Fruit fly (Drosophila melanogaster): ENCODE measurements around the gene CG5282.

The CG5282 gene

dm6 chr3L:20405971-20406948 is 19.6 kb downstream of the CG5282 start (continued):
- no peak for TF ChIP-seq CG10462 (GFP tag; optimal IDR thresholded peaks at IDR 0.05)
- peak; percentile 83; the same call in 2 of the 3 replicates for TF ChIP-seq CG2199 (GFP tag; IDR thresholded peaks at IDR 0.05)
- TF ChIP-seq ems (GFP tag; optimal IDR thresholded peaks at IDR 0.05): no peak
- TF ChIP-seq dm (GFP tag; optimal IDR thresholded peaks at IDR 0.05): no peak
- TF ChIP-seq klu (GFP tag; IDR thresholded peaks at IDR 0.05): no peak
- TF ChIP-seq bbx (GFP tag; IDR thresholded peaks at IDR 0.05; ENCODE audit: partially characterized antibody): no peak
- TF ChIP-seq CG13123 (GFP tag; optimal IDR thresholded peaks at IDR 0.05): no peak
- TF ChIP-seq CG1024 (GFP tag; IDR thresholded peaks at IDR 0.05): no peak
- no peak for TF ChIP-seq Pdp1 (GFP tag; optimal IDR thresholded peaks at IDR 0.05)
- TF ChIP-seq CG10431 (GFP tag; optimal IDR thresholded peaks at IDR 0.05): no peak
- TF ChIP-seq Sox100B (GFP tag; optimal IDR thresholded peaks at IDR 0.05): peak; percentile 29
- TF ChIP-seq CG6254 (GFP tag; optimal IDR thresholded peaks at IDR 0.05): peak; percentile 33
- no peak for TF ChIP-seq CG2889 (GFP tag; IDR thresholded peaks at IDR 0.05)
- TF ChIP-seq CG18262 (tag; optimal IDR thresholded peaks at IDR 0.05): no peak
- TF ChIP-seq eyg (GFP tag; optimal IDR thresholded peaks at IDR 0.05): no peak
- no peak for TF ChIP-seq Six4 (GFP tag; optimal IDR thresholded peaks at IDR 0.05)
- TF ChIP-seq CG8944 (GFP tag; optimal IDR thresholded peaks at IDR 0.05): no peak
- TF ChIP-seq CG17568 (GFP tag; optimal IDR thresholded peaks at IDR 0.05): peak; percentile 73
- TF ChIP-seq D19A (tag; optimal IDR thresholded peaks at IDR 0.05): no peak
- TF ChIP-seq shn (GFP tag; optimal IDR thresholded peaks at IDR 0.05): no peak
- peak; percentile 30 for TF ChIP-seq gem (tag; optimal IDR thresholded peaks at IDR 0.05)
- TF ChIP-seq Hr3 (GFP tag; optimal IDR thresholded peaks at IDR 0.05): no peak
- no peak for TF ChIP-seq CG11085 (GFP tag; IDR thresholded peaks at IDR 0.05)
- no peak for TF ChIP-seq cas (GFP tag; IDR thresholded peaks at IDR 0.05)
- no peak for TF ChIP-seq repo (GFP tag; optimal IDR thresholded peaks at IDR 0.05)
- peak; percentile 2 for TF ChIP-seq CG2712 (tag; optimal IDR thresholded peaks at IDR 0.05)
- TF ChIP-seq Antp (GFP tag; optimal IDR thresholded peaks at IDR 0.05): no peak
- TF ChIP-seq crol (GFP tag; IDR thresholded peaks at IDR 0.05): no peak
- TF ChIP-seq en (GFP tag; optimal IDR thresholded peaks at IDR 0.05): no peak
- no peak for TF ChIP-seq gfzf (GFP tag; optimal IDR thresholded peaks at IDR 0.05)
- TF ChIP-seq kay (GFP tag; optimal IDR thresholded peaks at IDR 0.05): no peak
- no peak for TF ChIP-seq Gug (GFP tag; IDR thresholded peaks at IDR 0.05)
- TF ChIP-seq CG4707 (GFP tag; optimal IDR thresholded peaks at IDR 0.05): no peak
- TF ChIP-seq Poxn (GFP tag; IDR thresholded peaks at IDR 0.05): no peak
- TF ChIP-seq CG4617 (GFP tag; optimal IDR thresholded peaks at IDR 0.05; ENCODE audit: borderline replicate concordance): no peak
- no peak for TF ChIP-seq CG17328 (GFP tag; IDR thresholded peaks at IDR 0.05)
- TF ChIP-seq pfk (GFP tag; optimal IDR thresholded peaks at IDR 0.05): no peak
- peak; percentile 41 for TF ChIP-seq wek (GFP tag; optimal IDR thresholded peaks at IDR 0.05)
- peak; percentile 25 for TF ChIP-seq CG15269 (tag; optimal IDR thresholded peaks at IDR 0.05)
- no peak for TF ChIP-seq CG31365 (tag; optimal IDR thresholded peaks at IDR 0.05)
- no peak for TF ChIP-seq CG6689 (GFP tag; IDR thresholded peaks at IDR 0.05)
- peak; percentile 44 for TF ChIP-seq NfI (GFP tag; optimal IDR thresholded peaks at IDR 0.05)
- no peak for TF ChIP-seq gcm2 (GFP tag; optimal IDR thresholded peaks at IDR 0.05)
- TF ChIP-seq CG10274 (GFP tag; optimal IDR thresholded peaks at IDR 0.05): no peak
- TF ChIP-seq TFAM (GFP tag; optimal IDR thresholded peaks at IDR 0.05): no peak
- TF ChIP-seq prd (optimal IDR thresholded peaks at IDR 0.05): no peak
- TF ChIP-seq prd (GFP tag; IDR thresholded peaks at IDR 0.05): no peak
- no peak for TF ChIP-seq crc (GFP tag; optimal IDR thresholded peaks at IDR 0.05)
- TF ChIP-seq exex (tag; optimal IDR thresholded peaks at IDR 0.05): peak; percentile 28
- TF ChIP-seq mam (GFP tag; optimal IDR thresholded peaks at IDR 0.05): no peak

Measured in whole organism, embryonic.